Fruit fly (Drosophila melanogaster) whole organism, pupa: ENCODE data around the gene CG33331.

Experiments
- CG12605 ChIP-seq: fragments of 200-800 bp; sonication (Bioruptor generic); IDR thresholded peaks from 2 replicates; pipeline ENCODE4 v1.3.6; 2022; ENCODE audit warnings: missing biosample characterization, missing genetic modification characterization
- CG14655 ChIP-seq: fragments of 200-800 bp; sonication (Bioruptor generic); optimal IDR thresholded peaks from 3 replicates; lab custom pipeline; 2017; ENCODE audit warnings: mild to moderate bottlenecking, missing biosample characterization, missing genetic modification reagents, missing genetic modification characterization
- CG15710 ChIP-seq: fragments of 200-800 bp; sonication (Bioruptor generic); optimal IDR thresholded peaks from 2 replicates; lab custom pipeline; 2018; ENCODE audit warnings: missing biosample characterization, mild to moderate bottlenecking, missing genetic modification characterization, moderate library complexity
- CG32121 ChIP-seq: fragments of 200-800 bp; sonication (Bioruptor generic); IDR thresholded peaks from 2 replicates; pipeline ENCODE4 v1.3.6; 2022; ENCODE audit warnings: missing biosample characterization, missing genetic modification characterization
- CG34367 ChIP-seq: fragments of 200-800 bp; sonication (Bioruptor generic); optimal IDR thresholded peaks from 2 replicates; lab custom pipeline; 2018; ENCODE audit warnings: missing biosample characterization, mild to moderate bottlenecking, missing genetic modification characterization
- CG4496 ChIP-seq: fragments of 200-800 bp; sonication (Bioruptor generic); IDR thresholded peaks from 3 replicates; pipeline ENCODE4 v1.3.6; 2022; ENCODE audit warnings: missing biosample characterization, missing genetic modification characterization
- CG8159 ChIP-seq: fragments of 200-800 bp; sonication (Bioruptor generic); optimal IDR thresholded peaks from 3 replicates; lab custom pipeline; 2018; ENCODE audit warnings: missing biosample characterization, mild to moderate bottlenecking, missing genetic modification characterization, moderate library complexity
- CG8301 ChIP-seq: fragments of 200-800 bp; sonication (Bioruptor generic); optimal IDR thresholded peaks from 2 replicates; lab custom pipeline; 2018; ENCODE audit warnings: missing biosample characterization, mild to moderate bottlenecking, missing genetic modification characterization
- CG9948 ChIP-seq: fragments of 200-800 bp; sonication (Bioruptor generic); optimal IDR thresholded peaks from 2 replicates; lab custom pipeline; 2018; ENCODE audit warnings: missing biosample characterization, mild to moderate bottlenecking, missing genetic modification characterization, moderate library complexity
- D1 ChIP-seq: fragments of 200-800 bp; sonication (Bioruptor generic); optimal IDR thresholded peaks from 2 replicates; lab custom pipeline; 2018; ENCODE audit warnings: missing biosample characterization, mild to moderate bottlenecking, missing genetic modification characterization, moderate library complexity
- Pif1B ChIP-seq: fragments of 200-800 bp; sonication (Bioruptor generic); optimal IDR thresholded peaks from 3 replicates; lab custom pipeline; 2016; ENCODE audit warnings: missing biosample characterization, missing genetic modification characterization
- fd96Ca ChIP-seq: fragments of 200-800 bp; sonication (Bioruptor generic); IDR thresholded peaks from 3 replicates; pipeline ENCODE4 v1.3.6; 2022; ENCODE audit warnings: missing biosample characterization, missing genetic modification characterization
- gl ChIP-seq: fragments of 200-800 bp; sonication (Bioruptor generic); optimal IDR thresholded peaks from 2 replicates; lab custom pipeline; 2018; ENCODE audit warnings: missing biosample characterization, mild to moderate bottlenecking, missing genetic modification characterization
- rn ChIP-seq: fragments of 200-800 bp; sonication (Bioruptor generic); IDR thresholded peaks from 2 replicates; pipeline ENCODE4 v1.3.6; 2022; ENCODE audit warnings: missing biosample characterization, missing genetic modification characterization

- TF ChIP-seq CG34367 (tag; lab: Kevin White, UChicago): no peak
- no peak for TF ChIP-seq CG32121 (GFP tag; lab: Robert Waterston, UW)
- TF ChIP-seq fd96Ca (GFP tag; lab: Robert Waterston, UW): no peak
- no peak for TF ChIP-seq CG12605 (GFP tag; lab: Robert Waterston, UW)
- TF ChIP-seq CG9948 (tag; lab: Kevin White, UChicago): no peak
- TF ChIP-seq CG8301 (tag; lab: Kevin White, UChicago): no peak
- TF ChIP-seq CG8159 (tag; lab: Kevin White, UChicago): no peak
- TF ChIP-seq rn (GFP tag; lab: Robert Waterston, UW): no peak
- no peak for TF ChIP-seq CG4496 (GFP tag; lab: Robert Waterston, UW)
- TF ChIP-seq gl: no peak
- no peak for TF ChIP-seq D1 (tag; lab: Kevin White, UChicago)
- no peak for TF ChIP-seq CG15710
- TF ChIP-seq CG14655 (GFP tag; lab: Kevin White, UChicago): no peak
- TF ChIP-seq Pif1B (GFP tag; lab: Kevin White, UChicago): no peak
These were observed 8.1 kb upstream of the CG33331 start for dm6 chr3R:14878145-14878544.
